Worm (Caenorhabditis elegans): Measurements from ENCODE around the gene gex-2.
A peak's percentile ranks its signal among the peaks of the same experiment; 100 is the strongest.

gex-2 gene

ce11 chrIV:620324-620723 lies 47.8 kb downstream of the gex-2 start:
- TF ChIP-seq K12H6.12 (tag; optimal IDR thresholded peaks at IDR 0.05): peak; percentile 13
- peak; percentile 76; the same call in 1 of the 2 replicates for TF ChIP-seq nfyb-1 (GFP tag; IDR thresholded peaks at IDR 0.05)
- TF ChIP-seq ekl-4 (GFP tag; IDR thresholded peaks at IDR 0.05): peak; percentile 39
- TF ChIP-seq egl-44 (GFP tag; IDR thresholded peaks at IDR 0.05): peak; percentile 75; the same call in 1 of the 2 replicates
- no peak for TF ChIP-seq unc-62 (GFP tag; optimal IDR thresholded peaks at IDR 0.05)
- TF ChIP-seq ceh-91 (GFP tag; IDR thresholded peaks at IDR 0.05): no peak
- no peak for TF ChIP-seq sdz-38 (tag; optimal IDR thresholded peaks at IDR 0.05)
- peak; percentile 30 to 47 for TF ChIP-seq rec-8 (tag; optimal IDR thresholded peaks at IDR 0.05)
- no peak for TF ChIP-seq cebp-2 (GFP tag; IDR thresholded peaks at IDR 0.05)
- no peak for TF ChIP-seq hsf-1 (GFP tag; IDR thresholded peaks at IDR 0.05)
- no peak for TF ChIP-seq madf-8 (GFP tag; conservative IDR thresholded peaks at IDR 0.05)
- TF ChIP-seq attf-6 (GFP tag; IDR thresholded peaks at IDR 0.05): no peak
- no peak for TF ChIP-seq F57A8.1 (GFP tag; optimal IDR thresholded peaks at IDR 0.05)
- TF ChIP-seq repo-1 (tag; optimal IDR thresholded peaks at IDR 0.05): peak; percentile 55
- no peak for TF ChIP-seq ztf-3 (GFP tag; optimal IDR thresholded peaks at IDR 0.05)
- TF ChIP-seq D2030.7 (GFP tag; IDR thresholded peaks at IDR 0.05): peak; percentile 57
- TF ChIP-seq lir-1 (GFP tag; conservative IDR thresholded peaks at IDR 0.05): no peak
- TF ChIP-seq Y53F4B.3 (GFP tag; IDR thresholded peaks at IDR 0.05): no peak
- TF ChIP-seq Y95B8A.8 (GFP tag; IDR thresholded peaks at IDR 0.05): no peak
- TF ChIP-seq hmg-20 (GFP tag; IDR thresholded peaks at IDR 0.05): peak; percentile 27; the same call in 1 of the 2 replicates
- no peak for TF ChIP-seq ztf-22 (GFP tag; optimal IDR thresholded peaks at IDR 0.05)
- no peak for TF ChIP-seq pha-4 (tag; optimal IDR thresholded peaks at IDR 0.05)
- no peak for TF ChIP-seq dpl-1 (GFP tag; optimal IDR thresholded peaks at IDR 0.05)
- no peak for TF ChIP-seq hrde-1 (tag; optimal IDR thresholded peaks at IDR 0.05; ENCODE audit: borderline replicate concordance)
- TF ChIP-seq ztf-25 (GFP tag; IDR thresholded peaks at IDR 0.05): peak; percentile 68; the same call in 1 of the 2 replicates
- TF ChIP-seq fkh-3 (tag; optimal IDR thresholded peaks at IDR 0.05): no peak
- TF ChIP-seq ceh-79 (tag; optimal IDR thresholded peaks at IDR 0.05): no peak
- peak; percentile 58 for TF ChIP-seq mcd-1 (GFP tag; IDR thresholded peaks at IDR 0.05)
- no peak for TF ChIP-seq hlh-26 (GFP tag; conservative IDR thresholded peaks at IDR 0.05)
- TF ChIP-seq ceh-100 (GFP tag; IDR thresholded peaks at IDR 0.05): 0 out of 2 replicates have a peak, but pooled peaks have one; percentile 26
- no peak for TF ChIP-seq lin-40 (tag; optimal IDR thresholded peaks at IDR 0.05)
- TF ChIP-seq akir-1 (GFP tag; optimal IDR thresholded peaks at IDR 0.05): peak; percentile 29
- peak; percentile 42 for TF ChIP-seq chd-7 (tag; optimal IDR thresholded peaks at IDR 0.05)
- TF ChIP-seq F37B4.10 (GFP tag; IDR thresholded peaks at IDR 0.05): no peak
- TF ChIP-seq snpc-4 (GFP tag; optimal IDR thresholded peaks at IDR 0.05): peak; percentile 7
- peak in 2 of 4 experiments; percentile 35 to 59 for TF ChIP-seq snpc-4 (tag; optimal IDR thresholded peaks at IDR 0.05)
- no peak for TF ChIP-seq zfh-2 (GFP tag; conservative IDR thresholded peaks at IDR 0.05)
- TF ChIP-seq rpc-1 (optimal IDR thresholded peaks at IDR 0.05): peak; percentile 87
- TF ChIP-seq rpc-1 (tag; optimal IDR thresholded peaks at IDR 0.05): peak; percentile 84
- TF ChIP-seq mxl-1 (tag; optimal IDR thresholded peaks at IDR 0.05): no peak
- no peak for TF ChIP-seq nhr-80 (tag; optimal IDR thresholded peaks at IDR 0.05)
- TF ChIP-seq B0261.1 (tag; optimal IDR thresholded peaks at IDR 0.05): peak; percentile 85
- no peak for TF ChIP-seq ztf-26 (tag; optimal IDR thresholded peaks at IDR 0.05)
- no peak for TF ChIP-seq ets-4 (GFP tag; optimal IDR thresholded peaks at IDR 0.05)
- TF ChIP-seq hlh-12 (tag; optimal IDR thresholded peaks at IDR 0.05): peak; percentile 45
- no peak for TF ChIP-seq bed-2 (GFP tag; IDR thresholded peaks at IDR 0.05)
- TF ChIP-seq sptf-2 (GFP tag; optimal IDR thresholded peaks at IDR 0.05): no peak
- TF ChIP-seq Y56A3A.18 (GFP tag; IDR thresholded peaks at IDR 0.05): 0 out of 2 replicates have a peak, but pooled peaks have one; percentile 60
- TF ChIP-seq mel-28 (tag; optimal IDR thresholded peaks at IDR 0.05; ENCODE audit: borderline replicate concordance): no peak
- no peak for TF ChIP-seq B0035.1 (tag; optimal IDR thresholded peaks at IDR 0.05)

All from whole organism, young adult.